Fruit fly (Drosophila melanogaster) whole organism: Measurements from ENCODE around the gene MED20.

Source experiments
- CG8478 ChIP-seq: fragments of >200 bp; optimal IDR thresholded peaks from 2 replicates; lab custom pipeline; 2018; ENCODE audit warnings: inconsistent platforms
- Dll ChIP-seq: fragments of >200 bp; optimal IDR thresholded peaks from 2 replicates; lab custom pipeline; 2017
- pan ChIP-seq: fragments of >200 bp; optimal IDR thresholded peaks from 2 replicates; lab custom pipeline; 2017
- psq ChIP-seq: fragments of >200 bp; optimal IDR thresholded peaks from 2 replicates; lab custom pipeline; 2017
- usp ChIP-seq: fragments of >200 bp; optimal IDR thresholded peaks from 2 replicates; lab custom pipeline; 2017; ENCODE audit warnings: missing biosample characterization, missing genetic modification characterization, mixed read lengths

dm6 chr2L:8099615-8100375, 27.1 kb upstream of the MED20 start:
- TF ChIP-seq CG8478: peak; percentile 23
- no peak for TF ChIP-seq pan (lab: Kevin White, UChicago)
- no peak for TF ChIP-seq Dll
- no peak for TF ChIP-seq psq (lab: Kevin White, UChicago)
- no peak for TF ChIP-seq usp (GFP tag; lab: Kevin White, UChicago)
